Fruit fly (Drosophila melanogaster): Measurements from ENCODE around the gene CG33986.

DNA sequence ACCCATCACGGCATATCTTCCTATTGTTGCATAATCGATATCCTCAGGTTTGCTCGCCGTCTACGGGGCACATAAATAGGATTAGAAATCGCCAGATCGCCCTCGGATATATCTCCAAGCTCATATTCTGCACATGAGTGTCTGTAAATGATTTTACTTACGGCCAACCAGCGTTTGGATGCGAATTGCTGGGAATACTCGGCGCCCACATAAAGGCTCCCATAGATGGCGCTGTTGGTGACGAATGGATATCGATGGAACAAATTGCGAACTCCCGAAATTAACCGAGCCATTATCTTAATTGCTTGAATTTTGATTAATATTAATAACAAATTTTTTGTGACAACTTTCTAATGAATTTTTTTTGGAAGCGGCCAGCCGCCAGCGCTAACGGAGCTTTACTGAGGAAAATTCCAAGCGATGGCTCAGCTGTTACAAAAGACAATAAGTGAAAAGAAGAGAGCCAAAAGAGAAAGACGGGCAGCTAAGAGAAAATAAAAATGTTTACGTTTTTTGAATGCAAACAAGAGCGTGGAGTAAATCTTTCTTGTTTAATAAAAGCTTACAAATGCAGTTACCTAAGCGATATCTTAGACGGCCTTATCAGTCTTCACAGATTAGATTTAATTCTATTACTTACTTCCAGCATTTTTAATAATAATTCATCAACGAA lies 30.3 kb downstream of the CG33986 start:
- TF ChIP-seq CG31627 (GFP tag; optimal IDR thresholded peaks at IDR 0.05) (no peak), eg (GFP tag; IDR thresholded peaks at IDR 0.05) (no peak), CG6854 (GFP tag; optimal IDR thresholded peaks at IDR 0.05) (no peak), fkh (GFP tag; optimal IDR thresholded peaks at IDR 0.05) (peak; percentile 6), fd59A (GFP tag; optimal IDR thresholded peaks at IDR 0.05) (no peak), CG32006 (GFP tag; optimal IDR thresholded peaks at IDR 0.05) (no peak), Ets21C (GFP tag; optimal IDR thresholded peaks at IDR 0.05) (no peak), ss (GFP tag; optimal IDR thresholded peaks at IDR 0.05) (no peak), svp (GFP tag) (no peak), CG10631 (GFP tag; optimal IDR thresholded peaks at IDR 0.05) (no peak), CG4318 (GFP tag; optimal IDR thresholded peaks at IDR 0.05) (no peak)

Measured in whole organism, prepupa.